Worm (Caenorhabditis elegans): Measurements from ENCODE around the gene srh-266.

srh-266 gene

ce11 chrV:706918-707317, 42.3 kb downstream of the srh-266 start, which contains the start of gene srbc-38:
TSS of gene srbc-38 (plus strand) at chrV:707218.
- TF ChIP-seq pqm-1 (tag; optimal IDR thresholded peaks at IDR 0.05), result no peak
- TF ChIP-seq elt-1 (tag; optimal IDR thresholded peaks at IDR 0.05), result no peak
- no peak for TF ChIP-seq egl-5 (tag; optimal IDR thresholded peaks at IDR 0.05)
- TF ChIP-seq nhr-237 (tag; optimal IDR thresholded peaks at IDR 0.05), result no peak
- no peak for TF ChIP-seq lsy-12 (tag; optimal IDR thresholded peaks at IDR 0.05)
- no peak for TF ChIP-seq skn-1 (tag; optimal IDR thresholded peaks at IDR 0.05)
- TF ChIP-seq nhr-12 (tag; optimal IDR thresholded peaks at IDR 0.05), result no peak
- TF ChIP-seq ztf-4 (tag; optimal IDR thresholded peaks at IDR 0.05), result no peak
- no peak for TF ChIP-seq fkh-2 (tag; optimal IDR thresholded peaks at IDR 0.05)
- TF ChIP-seq eor-1 (tag; optimal IDR thresholded peaks at IDR 0.05), result no peak
- no peak for TF ChIP-seq ceh-82 (tag; optimal IDR thresholded peaks at IDR 0.05)
- no peak for TF ChIP-seq unc-62 (GFP tag; optimal IDR thresholded peaks at IDR 0.05)
- no peak for TF ChIP-seq tbx-2 (tag; optimal IDR thresholded peaks at IDR 0.05)

DNA sequence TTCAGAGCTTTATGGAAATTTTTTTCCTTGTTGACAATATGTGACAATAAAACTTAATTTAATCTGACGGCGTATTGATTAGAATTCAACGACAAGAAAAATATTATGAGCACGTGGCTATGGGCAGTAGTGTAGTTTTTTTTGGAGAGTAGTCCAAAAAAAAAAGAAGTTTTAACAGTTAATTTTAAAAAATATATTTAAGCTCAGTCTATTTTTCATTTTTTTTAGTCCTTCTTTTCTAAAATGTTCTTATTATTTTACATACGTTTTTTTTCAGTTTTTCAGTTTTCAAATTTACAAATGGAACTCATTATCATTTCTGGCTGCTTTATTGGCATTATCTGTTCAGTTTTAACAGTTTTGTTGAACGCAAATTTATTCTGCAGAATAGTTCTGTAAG, 44.2 kb downstream of the srh-266 start, which contains the start of gene srbc-39:
Gene srbc-39, plus strand, starts transcription at position 301 of the 400 bp plus-strand sequence.
- TF ChIP-seq nfya-1 (tag; optimal IDR thresholded peaks at IDR 0.05; ENCODE audit: insufficient read depth) (no peak), unc-39 (tag; optimal IDR thresholded peaks at IDR 0.05) (no peak), lsy-12 (tag; optimal IDR thresholded peaks at IDR 0.05) (no peak), tbx-2 (tag; optimal IDR thresholded peaks at IDR 0.05) (no peak), mdl-1 (tag; optimal IDR thresholded peaks at IDR 0.05) (no peak), ceh-28 (tag; optimal IDR thresholded peaks at IDR 0.05) (no peak), ceh-82 (tag; optimal IDR thresholded peaks at IDR 0.05) (no peak), hmg-11 (tag; optimal IDR thresholded peaks at IDR 0.05) (no peak)

- TF ChIP-seq zag-1 (tag; optimal IDR thresholded peaks at IDR 0.05) (no peak), nhr-67 (tag; optimal IDR thresholded peaks at IDR 0.05) (no peak), ceh-28 (tag; optimal IDR thresholded peaks at IDR 0.05) (no peak), nhr-11 (tag; optimal IDR thresholded peaks at IDR 0.05) (no peak), R02D3.7 (tag; optimal IDR thresholded peaks at IDR 0.05) (no peak), fkh-10 (GFP tag; optimal IDR thresholded peaks at IDR 0.05) (no peak), nhr-43 (tag; optimal IDR thresholded peaks at IDR 0.05; ENCODE audit: poor library complexity, severe bottlenecking) (no peak), ama-1 (optimal IDR thresholded peaks at IDR 0.05) (no peak), nhr-25 (tag; optimal IDR thresholded peaks at IDR 0.05) (no peak), aly-2 (tag; optimal IDR thresholded peaks at IDR 0.05) (no peak), egl-5 (tag; optimal IDR thresholded peaks at IDR 0.05) (no peak)
Observed at ce11 chrV:712882-713281, 48.3 kb downstream of the srh-266 start, which contains the start of gene cyp-33C11. TSS of gene cyp-33C11 (minus strand) at chrV:712982.
